Fruit fly (Drosophila melanogaster) Kc167 (cell line): Measurements from ENCODE around the gene meng.

Source experiments
- Sin3A ChIP-seq: fragments of >200 bp; optimal IDR thresholded peaks from 2 replicates; lab custom pipeline; 2018; ENCODE audit warnings: missing external identifiers
- h ChIP-seq: fragments of >200 bp; optimal IDR thresholded peaks from 3 replicates; lab custom pipeline; 2018; ENCODE audit warnings: missing external identifiers

DNA sequence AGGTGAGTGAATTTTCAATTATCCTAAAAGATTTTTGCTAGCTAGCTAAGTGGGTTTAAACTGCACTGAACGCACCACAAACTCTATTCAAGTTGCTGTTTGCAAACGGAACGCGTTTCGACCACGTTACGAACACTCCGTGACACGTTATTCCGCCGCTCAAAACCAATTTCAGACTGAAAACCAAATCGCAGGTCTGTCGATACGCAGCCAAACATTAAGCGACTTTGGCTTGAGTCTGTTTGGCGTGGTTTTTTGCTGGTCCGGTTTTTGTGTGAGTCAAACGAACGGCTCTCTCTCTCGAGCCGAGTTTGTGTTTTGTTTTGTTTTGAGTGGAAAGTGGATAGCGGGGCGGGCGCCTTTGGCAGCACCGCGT is 52.1 kb downstream of the meng start:
- TF ChIP-seq h (lab: Kevin White, UChicago) (no peak), Sin3A (lab: Kevin White, UChicago) (no peak)
